Fruit fly (Drosophila melanogaster) whole organism, embryonic: ENCODE measurements around the gene CG33986.

Experiments
- Aef1 ChIP-seq: fragments of 200-800 bp; sonication (Bioruptor generic); IDR thresholded peaks from 3 replicates; pipeline ENCODE4 v1.3.6; 2022; ENCODE audit warnings: missing biosample characterization, missing genetic modification characterization
- B-H2 ChIP-seq: fragments of 200-800 bp; sonication (Bioruptor generic); optimal IDR thresholded peaks from 2 replicates; lab custom pipeline; 2018; ENCODE audit warnings: missing biosample characterization, mild to moderate bottlenecking, missing genetic modification characterization
- CG11504 ChIP-seq: fragments of 200-800 bp; sonication (Bioruptor generic); optimal IDR thresholded peaks from 3 replicates; lab custom pipeline; 2019; ENCODE audit warnings: missing biosample characterization, mild to moderate bottlenecking, missing genetic modification characterization, moderate library complexity
- CG11696 ChIP-seq: fragments of 200-800 bp; sonication (Bioruptor generic); IDR thresholded peaks from 2 replicates; pipeline ENCODE4 v1.3.6; 2022; ENCODE audit warnings: missing biosample characterization, missing genetic modification characterization
- CG12942 ChIP-seq: fragments of 200-800 bp; sonication (Bioruptor generic); optimal IDR thresholded peaks from 3 replicates; lab custom pipeline; 2016; ENCODE audit warnings: missing biosample characterization, missing genetic modification characterization
- CG17829 ChIP-seq: fragments of 200-800 bp; optimal IDR thresholded peaks from 2 replicates; lab custom pipeline; 2019; ENCODE audit warnings: missing biosample characterization, mild to moderate bottlenecking, missing genetic modification characterization, moderate library complexity
- CG18619 ChIP-seq: fragments of 200-800 bp; sonication (Bioruptor generic); optimal IDR thresholded peaks from 3 replicates; lab custom pipeline; 2017; ENCODE audit warnings: missing biosample characterization, mild to moderate bottlenecking, missing genetic modification characterization
- CG2199 ChIP-seq: fragments of 200-800 bp; sonication (Bioruptor generic); IDR thresholded peaks from 3 replicates; pipeline ENCODE4 v1.3.6; 2022; ENCODE audit warnings: missing biosample characterization, missing genetic modification characterization
- CG2678 ChIP-seq: fragments of 200-800 bp; sonication (Bioruptor generic); optimal IDR thresholded peaks from 3 replicates; lab custom pipeline; 2019; ENCODE audit warnings: missing biosample characterization, mild to moderate bottlenecking, missing genetic modification characterization, moderate library complexity
- CG32767 ChIP-seq: fragments of 200-800 bp; sonication (Bioruptor generic); IDR thresholded peaks from 2 replicates; pipeline ENCODE4 v1.3.6; 2022; ENCODE audit warnings: missing biosample characterization, missing genetic modification characterization
- CG34224 ChIP-seq: fragments of 200-800 bp; sonication (Bioruptor generic); IDR thresholded peaks from 3 replicates; pipeline ENCODE4 v1.3.6; 2022; ENCODE audit warnings: missing biosample characterization, missing genetic modification characterization; ENCODE audit not compliant: partially characterized antibody
- CG3847 ChIP-seq: fragments of 200-800 bp; sonication (Bioruptor generic); IDR thresholded peaks from 2 replicates; pipeline ENCODE4 v1.3.6; 2022; ENCODE audit warnings: missing biosample characterization, missing genetic modification characterization
- CG4360 ChIP-seq: fragments of 200-800 bp; sonication (Bioruptor generic); IDR thresholded peaks from 2 replicates; pipeline ENCODE4 v1.3.6; 2022; ENCODE audit warnings: missing biosample characterization, missing genetic modification characterization
- CG4424 ChIP-seq: fragments of 200-800 bp; sonication (Bioruptor generic); optimal IDR thresholded peaks from 3 replicates; lab custom pipeline; 2016; ENCODE audit warnings: missing biosample characterization, missing genetic modification characterization
- CG6791 ChIP-seq: fragments of 200-800 bp; sonication (Bioruptor generic); IDR thresholded peaks from 3 replicates; pipeline ENCODE4 v1.3.6; 2022; ENCODE audit warnings: missing biosample characterization, missing genetic modification characterization; ENCODE audit not compliant: partially characterized antibody
- CG8765 ChIP-seq: fragments of 200-800 bp; sonication (Bioruptor generic); IDR thresholded peaks from 2 replicates; pipeline ENCODE4 v1.3.6; 2022; ENCODE audit warnings: missing biosample characterization, missing genetic modification characterization
- CTCF ChIP-seq: fragments of 200-800 bp; sonication (Bioruptor generic); optimal IDR thresholded peaks from 2 replicates; lab custom pipeline; 2017; ENCODE audit warnings: missing biosample characterization, mild to moderate bottlenecking, missing genetic modification characterization, moderate library complexity
- Camta ChIP-seq: fragments of 200-800 bp; sonication (Bioruptor generic); optimal IDR thresholded peaks from 2 replicates; lab custom pipeline; 2016; ENCODE audit warnings: missing biosample characterization, missing genetic modification characterization
- D19A ChIP-seq: fragments of 200-800 bp; optimal IDR thresholded peaks from 3 replicates; lab custom pipeline; 2019; ENCODE audit warnings: missing biosample characterization, mild to moderate bottlenecking, missing genetic modification characterization, moderate library complexity
- Dfd ChIP-seq, 2 experiments: fragments of >200 bp; optimal IDR thresholded peaks; 2 replicates each; lab custom pipeline; 2017; ENCODE audit warnings: missing biosample characterization in 2 of 2, missing genetic modification characterization in 2 of 2
- Fer1 ChIP-seq: fragments of 200-800 bp; sonication (Bioruptor generic); optimal IDR thresholded peaks from 2 replicates; lab custom pipeline; 2017; ENCODE audit warnings: missing biosample characterization, mild to moderate bottlenecking, missing genetic modification characterization
- Gug ChIP-seq: fragments of 200-800 bp; sonication (Bioruptor generic); IDR thresholded peaks from 4 replicates; pipeline ENCODE4 v1.3.6; 2022; ENCODE audit warnings: missing biosample characterization, missing genetic modification characterization
- HHEX ChIP-seq: fragments of 200-800 bp; sonication (Bioruptor generic); optimal IDR thresholded peaks from 3 replicates; lab custom pipeline; 2017; ENCODE audit warnings: missing biosample characterization, mild to moderate bottlenecking, missing genetic modification characterization, missing genetic modification reagents
- HLHmδ ChIP-seq: fragments of 200-800 bp; sonication (Bioruptor generic); optimal IDR thresholded peaks from 2 replicates; lab custom pipeline; 2018; ENCODE audit warnings: missing biosample characterization, mild to moderate bottlenecking, missing genetic modification characterization, moderate library complexity
- HmgZ ChIP-seq: fragments of 200-800 bp; sonication (Bioruptor generic); optimal IDR thresholded peaks from 2 replicates; lab custom pipeline; 2018; ENCODE audit warnings: missing biosample characterization, mild to moderate bottlenecking, missing genetic modification characterization
- Hmr ChIP-seq: fragments of 200-800 bp; sonication (Bioruptor generic); optimal IDR thresholded peaks from 3 replicates; lab custom pipeline; 2017; ENCODE audit warnings: mild to moderate bottlenecking, missing biosample characterization, missing genetic modification reagents, missing genetic modification characterization
- MESR4 ChIP-seq: fragments of 200-800 bp; sonication (Bioruptor generic); optimal IDR thresholded peaks from 2 replicates; lab custom pipeline; 2018; ENCODE audit warnings: missing biosample characterization, mild to moderate bottlenecking, missing genetic modification characterization, moderate library complexity
- Sox102F ChIP-seq: fragments of 200-800 bp; sonication (Bioruptor generic); optimal IDR thresholded peaks from 2 replicates; lab custom pipeline; 2018; ENCODE audit warnings: missing biosample characterization, mild to moderate bottlenecking, missing genetic modification characterization, moderate library complexity
- al ChIP-seq: fragments of 200-800 bp; sonication (Bioruptor generic); IDR thresholded peaks from 2 replicates; pipeline ENCODE4 v1.3.6; 2022; ENCODE audit warnings: missing biosample characterization, missing genetic modification characterization
- aop ChIP-seq: fragments of 200-800 bp; sonication (Bioruptor generic); IDR thresholded peaks from 2 replicates; pipeline ENCODE4 v1.3.6; 2022; ENCODE audit warnings: missing biosample characterization, missing genetic modification characterization
- ap ChIP-seq: fragments of 200-800 bp; sonication (Bioruptor generic); IDR thresholded peaks from 2 replicates; pipeline ENCODE4 v1.3.6; 2022; ENCODE audit warnings: missing biosample characterization, missing genetic modification characterization
- ash1 ChIP-seq: fragments of 200-800 bp; sonication (Bioruptor generic); optimal IDR thresholded peaks from 2 replicates; lab custom pipeline; 2018; ENCODE audit warnings: missing biosample characterization, mild to moderate bottlenecking, missing genetic modification characterization
- bbx ChIP-seq: fragments of 200-800 bp; sonication (Bioruptor generic); IDR thresholded peaks from 2 replicates; pipeline ENCODE4 v1.3.6; 2022; ENCODE audit warnings: missing biosample characterization, missing genetic modification characterization; ENCODE audit not compliant: partially characterized antibody
- chif ChIP-seq, 2 experiments: fragments of 200-800 bp; sonication (Bioruptor generic); optimal IDR thresholded peaks; 3 replicates each; lab custom pipeline; 2016; ENCODE audit warnings: missing biosample characterization in 2 of 2, missing genetic modification characterization in 2 of 2
- da ChIP-seq: fragments of 200-800 bp; sonication (Bioruptor generic); optimal IDR thresholded peaks from 2 replicates; lab custom pipeline; 2016; ENCODE audit warnings: missing biosample characterization, missing genetic modification characterization
- dm ChIP-seq: fragments of 200-800 bp; sonication (Bioruptor generic); optimal IDR thresholded peaks from 3 replicates; lab custom pipeline; 2016; ENCODE audit warnings: missing biosample characterization, missing genetic modification characterization
- ewg ChIP-seq: fragments of 200-800 bp; sonication (Bioruptor generic); optimal IDR thresholded peaks from 3 replicates; lab custom pipeline; 2017; ENCODE audit warnings: mild to moderate bottlenecking, missing biosample characterization, missing genetic modification reagents, missing genetic modification characterization
- eyg ChIP-seq: fragments of 200-800 bp; sonication (Bioruptor generic); optimal IDR thresholded peaks from 3 replicates; lab custom pipeline; 2016; ENCODE audit warnings: missing biosample characterization, missing genetic modification characterization
- fu2 ChIP-seq: fragments of 200-800 bp; sonication (Bioruptor generic); optimal IDR thresholded peaks from 2 replicates; lab custom pipeline; 2016; ENCODE audit warnings: missing biosample characterization, missing genetic modification characterization
- gfzf ChIP-seq: fragments of 200-800 bp; sonication (Bioruptor generic); optimal IDR thresholded peaks from 2 replicates; lab custom pipeline; 2016; ENCODE audit warnings: missing biosample characterization, mild to moderate bottlenecking, missing genetic modification characterization, moderate library complexity
- kah ChIP-seq: fragments of 200-800 bp; sonication (Bioruptor generic); optimal IDR thresholded peaks from 2 replicates; lab custom pipeline; 2018; ENCODE audit warnings: missing biosample characterization, mild to moderate bottlenecking, missing genetic modification characterization
- lbe ChIP-seq: fragments of 200-800 bp; sonication (Bioruptor generic); optimal IDR thresholded peaks from 2 replicates; lab custom pipeline; 2016; ENCODE audit warnings: missing biosample characterization, mild to moderate bottlenecking, missing genetic modification characterization
- lola ChIP-seq, 3 experiments: fragments of >200 bp in 2 of 3; fragments of 200-800 bp in 1 of 3; sonication (Bioruptor generic) in 1 of 3; optimal IDR thresholded peaks; 2 replicates each; lab custom pipeline; 2017 to 2019; ENCODE audit warnings: missing biosample characterization in 3 of 3, missing genetic modification characterization in 3 of 3, mild to moderate bottlenecking in 1 of 3, moderate library complexity in 1 of 3
- mld ChIP-seq: fragments of 200-800 bp; sonication (Bioruptor generic); IDR thresholded peaks from 3 replicates; pipeline ENCODE4 v1.3.6; 2022; ENCODE audit warnings: missing biosample characterization, missing genetic modification characterization; ENCODE audit not compliant: partially characterized antibody
- pho ChIP-seq: fragments of 200-800 bp; sonication (Bioruptor generic); optimal IDR thresholded peaks from 2 replicates; lab custom pipeline; 2016; ENCODE audit warnings: missing biosample characterization, missing genetic modification characterization
- prd ChIP-seq, 3 experiments: fragments of >200 bp in 2 of 3; fragments of 200-800 bp in 1 of 3; sonication (Bioruptor generic) in 1 of 3; optimal IDR thresholded peaks in 2 of 3; IDR thresholded peaks in 1 of 3; 2 replicates in 2 of 3; 3 replicates in 1 of 3; pipeline versions ENCODE4 v1.3.6 to Lab custom; 2017 to 2022; ENCODE audit warnings: missing biosample characterization in 1 of 3, missing genetic modification characterization in 1 of 3
- psq ChIP-seq: fragments of 200-800 bp; sonication (Bioruptor generic); optimal IDR thresholded peaks from 2 replicates; lab custom pipeline; 2017; ENCODE audit warnings: missing biosample characterization, missing genetic modification characterization
- pzg ChIP-seq: fragments of 200-800 bp; sonication (Bioruptor generic); optimal IDR thresholded peaks from 3 replicates; lab custom pipeline; 2018; ENCODE audit warnings: missing biosample characterization, mild to moderate bottlenecking, missing genetic modification characterization, moderate library complexity
- slp2 ChIP-seq: fragments of 200-800 bp; sonication (Bioruptor generic); optimal IDR thresholded peaks from 2 replicates; lab custom pipeline; 2016; ENCODE audit warnings: missing biosample characterization, missing genetic modification characterization
- stc ChIP-seq: fragments of 200-800 bp; sonication (Bioruptor generic); IDR thresholded peaks from 2 replicates; pipeline ENCODE4 v1.3.6; 2022; ENCODE audit warnings: missing biosample characterization, missing genetic modification characterization
- sug ChIP-seq: fragments of 200-800 bp; optimal IDR thresholded peaks from 2 replicates; lab custom pipeline; 2019; ENCODE audit warnings: missing biosample characterization, mild to moderate bottlenecking, missing genetic modification characterization, moderate library complexity

CG33986 gene

DNA sequence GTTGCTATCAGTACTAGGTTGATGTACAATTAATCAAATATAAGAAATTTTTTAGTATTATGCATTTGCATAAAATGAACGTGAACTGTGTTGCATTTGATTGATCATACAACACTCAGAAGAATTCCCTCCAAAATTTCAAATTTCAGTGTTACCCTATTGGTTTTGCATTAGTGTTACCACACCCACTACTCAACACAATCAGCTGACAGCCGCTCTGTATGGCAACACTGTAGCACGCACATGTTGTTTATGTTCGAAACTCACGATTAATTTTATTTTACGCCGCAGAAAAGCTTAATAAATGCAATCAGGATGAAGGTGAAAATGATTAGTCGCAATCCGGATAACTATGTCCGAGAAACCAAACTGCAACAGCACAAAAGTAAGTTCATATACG lies 26.3 kb downstream of the CG33986 start, which contains the start of gene CG7275 (continued):
- TF ChIP-seq pho, result no peak
- TF ChIP-seq prd (optimal IDR thresholded peaks at IDR 0.05; lab: Kevin White, UChicago), result no peak
- no peak for TF ChIP-seq prd (GFP tag; IDR thresholded peaks at IDR 0.05; lab: Robert Waterston, UW)
- TF ChIP-seq CTCF, result no peak
- TF ChIP-seq ash1 (GFP tag; lab: Kevin White, UChicago), result no peak
- TF ChIP-seq Hmr (GFP tag; lab: Kevin White, UChicago), result peak; percentile 11
- TF ChIP-seq B-H2 (GFP tag; lab: Kevin White, UChicago), result peak; percentile 18
- TF ChIP-seq chif (GFP tag; optimal IDR thresholded peaks at IDR 0.05; lab: Kevin White, UChicago), result no peak
- no peak for TF ChIP-seq CG12942
- TF ChIP-seq CG32767 (GFP tag; lab: Robert Waterston, UW), result no peak
- no peak for TF ChIP-seq CG11504 (tag; lab: Kevin White, UChicago)
- TF ChIP-seq kah, result no peak
- TF ChIP-seq CG18619 (GFP tag; lab: Kevin White, UChicago), result no peak
- TF ChIP-seq Gug, result no peak
- TF ChIP-seq CG8765 (GFP tag; lab: Robert Waterston, UW), result no peak
- no peak for TF ChIP-seq ap
- TF ChIP-seq dm (GFP tag; lab: Kevin White, UChicago), result peak; percentile 95
- TF ChIP-seq Aef1, result no peak
- TF ChIP-seq HHEX, result no peak
- TF ChIP-seq ewg (GFP tag; lab: Kevin White, UChicago), result no peak
- peak; percentile 57; the same call in 1 of the 3 replicates for TF ChIP-seq CG6791
- no peak for TF ChIP-seq Sox102F
- TF ChIP-seq bbx, result peak; percentile 52; the same call in 1 of the 2 replicates
- TF ChIP-seq lbe (GFP tag; lab: Kevin White, UChicago), result no peak
- TF ChIP-seq Fer1 (GFP tag; lab: Kevin White, UChicago), result peak; percentile 49
- TF ChIP-seq HmgZ (tag; lab: Kevin White, UChicago), result peak; percentile 35
- TF ChIP-seq mld (GFP tag; lab: Robert Waterston, UW), result no peak
- no peak for TF ChIP-seq psq
- peak; percentile 9 for TF ChIP-seq CG17829 (tag; lab: Kevin White, UChicago)
- no peak for TF ChIP-seq D19A
- TF ChIP-seq Camta (GFP tag; lab: Kevin White, UChicago), result no peak
- TF ChIP-seq CG3847, result peak; percentile 73
- no peak for TF ChIP-seq da (GFP tag; lab: Kevin White, UChicago)
- TF ChIP-seq pzg (GFP tag; lab: Kevin White, UChicago), result peak; percentile 92
- no peak for TF ChIP-seq CG4360
- TF ChIP-seq Dfd (GFP tag; optimal IDR thresholded peaks at IDR 0.05; lab: Kevin White, UChicago), result no peak
- TF ChIP-seq CG4424 (GFP tag; lab: Kevin White, UChicago), result no peak
- TF ChIP-seq CG2678, result no peak
- TF ChIP-seq gfzf (GFP tag; lab: Kevin White, UChicago), result peak; percentile 26
- TF ChIP-seq lola (GFP tag; optimal IDR thresholded peaks at IDR 0.05; lab: Kevin White, UChicago), result no peak
- TF ChIP-seq eyg (GFP tag; lab: Kevin White, UChicago), result no peak
- TF ChIP-seq aop, result no peak
- no peak for TF ChIP-seq CG2199 (GFP tag; lab: Robert Waterston, UW)
- TF ChIP-seq MESR4, result peak; percentile 54
- peak; percentile 54 for TF ChIP-seq CG34224 (GFP tag; lab: Robert Waterston, UW)
- no peak for TF ChIP-seq slp2 (GFP tag; lab: Kevin White, UChicago)
- TF ChIP-seq CG11696, result no peak
- no peak for TF ChIP-seq fu2 (GFP tag; lab: Kevin White, UChicago)
- no peak for TF ChIP-seq HLHmδ (GFP tag; lab: Kevin White, UChicago)
- TF ChIP-seq stc (GFP tag; lab: Robert Waterston, UW), result no peak
- peak; percentile 18 for TF ChIP-seq sug (tag; lab: Kevin White, UChicago)
- no peak for TF ChIP-seq al
